Fruit fly (Drosophila melanogaster) whole organism, embryonic: ENCODE data around the gene Hs6st.
A peak's percentile ranks its signal among the peaks of the same experiment; 100 is the strongest.

Experiments used
- Awh ChIP-seq: fragments of 200-800 bp; sonication (Bioruptor generic); IDR thresholded peaks from 2 replicates; pipeline ENCODE4, ENCODE4 v1.3.6; 2022; ENCODE audit warnings: missing biosample characterization, missing genetic modification characterization
- CG10543 ChIP-seq: fragments of 200-800 bp; sonication (Bioruptor generic); optimal IDR thresholded peaks from 3 replicates; lab custom pipeline; 2017; ENCODE audit warnings: missing biosample characterization, mild to moderate bottlenecking, missing genetic modification characterization, moderate library complexity
- CG11398 ChIP-seq: fragments of 200-800 bp; sonication (Bioruptor generic); optimal IDR thresholded peaks from 2 replicates; lab custom pipeline; 2016; ENCODE audit warnings: missing biosample characterization, missing genetic modification characterization
- CG11696 ChIP-seq: fragments of 200-800 bp; sonication (Bioruptor generic); IDR thresholded peaks from 2 replicates; pipeline ENCODE4 v1.3.6; 2022; ENCODE audit warnings: missing biosample characterization, missing genetic modification characterization
- CG12155 ChIP-seq: fragments of 200-800 bp; sonication (Bioruptor generic); optimal IDR thresholded peaks from 3 replicates; lab custom pipeline; 2016; ENCODE audit warnings: missing biosample characterization, missing genetic modification characterization
- CG12236 ChIP-seq: fragments of 200-800 bp; sonication (Bioruptor generic); optimal IDR thresholded peaks from 2 replicates; lab custom pipeline; 2016; ENCODE audit warnings: missing biosample characterization, missing genetic modification characterization
- CG13624 ChIP-seq: fragments of 200-800 bp; sonication (Bioruptor generic); optimal IDR thresholded peaks from 2 replicates; lab custom pipeline; 2016; ENCODE audit warnings: missing biosample characterization, missing genetic modification characterization
- CG1647 ChIP-seq: fragments of 200-800 bp; sonication (Bioruptor generic); optimal IDR thresholded peaks from 3 replicates; lab custom pipeline; 2016; ENCODE audit warnings: missing biosample characterization, missing genetic modification characterization
- CG17186 ChIP-seq: fragments of 200-800 bp; sonication (Bioruptor generic); optimal IDR thresholded peaks from 3 replicates; lab custom pipeline; 2017; ENCODE audit warnings: missing biosample characterization, missing genetic modification reagents, missing genetic modification characterization
- CG1792 ChIP-seq: fragments of 200-800 bp; sonication (Bioruptor generic); optimal IDR thresholded peaks from 2 replicates; lab custom pipeline; 2016; ENCODE audit warnings: missing biosample characterization, missing genetic modification characterization
- CG2120 ChIP-seq: fragments of 200-800 bp; sonication (Bioruptor generic); optimal IDR thresholded peaks from 3 replicates; lab custom pipeline; 2016; ENCODE audit warnings: missing biosample characterization, missing genetic modification characterization
- CG2678 ChIP-seq: fragments of 200-800 bp; sonication (Bioruptor generic); optimal IDR thresholded peaks from 3 replicates; lab custom pipeline; 2019; ENCODE audit warnings: missing biosample characterization, mild to moderate bottlenecking, missing genetic modification characterization, moderate library complexity
- CG2889 ChIP-seq: fragments of 200-800 bp; sonication (Bioruptor generic); IDR thresholded peaks from 3 replicates; pipeline ENCODE4 v1.3.6; 2022; ENCODE audit warnings: missing biosample characterization, missing genetic modification characterization
- CG34422 ChIP-seq: fragments of 200-800 bp; sonication (Bioruptor generic); IDR thresholded peaks from 3 replicates; pipeline ENCODE4 v1.3.6; 2022; ENCODE audit warnings: missing biosample characterization, missing genetic modification characterization
- CG3995 ChIP-seq: fragments of 200-800 bp; sonication (Bioruptor generic); optimal IDR thresholded peaks from 3 replicates; lab custom pipeline; 2016; ENCODE audit warnings: missing biosample characterization, missing genetic modification characterization
- CG4282 ChIP-seq: fragments of 200-800 bp; sonication (Bioruptor generic); optimal IDR thresholded peaks from 2 replicates; lab custom pipeline; 2016; ENCODE audit warnings: missing biosample characterization, missing genetic modification characterization
- CG4854 ChIP-seq: fragments of 200-800 bp; sonication (Bioruptor generic); optimal IDR thresholded peaks from 2 replicates; lab custom pipeline; 2016; ENCODE audit warnings: missing biosample characterization, missing genetic modification characterization, inconsistent platforms
- CG6683 ChIP-seq: fragments of 200-800 bp; sonication (Bioruptor generic); optimal IDR thresholded peaks from 2 replicates; lab custom pipeline; 2017; ENCODE audit warnings: missing biosample characterization, mild to moderate bottlenecking, missing genetic modification characterization, missing genetic modification reagents
- CG8359 ChIP-seq: fragments of 200-800 bp; sonication (Bioruptor generic); optimal IDR thresholded peaks from 2 replicates; lab custom pipeline; 2017; ENCODE audit warnings: missing biosample characterization, mild to moderate bottlenecking, missing genetic modification characterization, borderline replicate concordance
- CG8924 ChIP-seq: fragments of 200-800 bp; optimal IDR thresholded peaks from 3 replicates; lab custom pipeline; 2019; ENCODE audit warnings: missing biosample characterization, mild to moderate bottlenecking, missing genetic modification characterization, moderate library complexity
- CG9797 ChIP-seq: fragments of 200-800 bp; sonication (Bioruptor generic); optimal IDR thresholded peaks from 3 replicates; lab custom pipeline; 2018; ENCODE audit warnings: missing biosample characterization, mild to moderate bottlenecking, missing genetic modification characterization
- Chrac-16 ChIP-seq: fragments of 200-800 bp; sonication (Bioruptor generic); optimal IDR thresholded peaks from 3 replicates; lab custom pipeline; 2016; ENCODE audit warnings: missing biosample characterization, missing genetic modification characterization
- Fer2 ChIP-seq: fragments of 200-800 bp; sonication (Bioruptor generic); optimal IDR thresholded peaks from 2 replicates; lab custom pipeline; 2018; ENCODE audit warnings: missing biosample characterization, mild to moderate bottlenecking, missing genetic modification characterization, moderate library complexity
- H2.0 ChIP-seq: fragments of 200-800 bp; sonication (Bioruptor generic); IDR thresholded peaks from 2 replicates; pipeline ENCODE4 v1.3.6; 2022; ENCODE audit warnings: missing biosample characterization, missing genetic modification characterization
- Kr ChIP-seq: fragments of 200-800 bp; sonication (Bioruptor generic); optimal IDR thresholded peaks from 2 replicates; lab custom pipeline; 2017; ENCODE audit warnings: missing biosample characterization, mild to moderate bottlenecking, missing genetic modification characterization
- YL-1 ChIP-seq: fragments of 200-800 bp; sonication (Bioruptor generic); optimal IDR thresholded peaks from 3 replicates; lab custom pipeline; 2017; ENCODE audit warnings: missing biosample characterization, mild to moderate bottlenecking, missing genetic modification characterization
- ase ChIP-seq: fragments of 200-800 bp; sonication (Bioruptor generic); IDR thresholded peaks from 3 replicates; pipeline ENCODE4 v1.3.6; 2022; ENCODE audit warnings: missing biosample characterization, missing genetic modification characterization
- bowl ChIP-seq: fragments of 200-800 bp; sonication (Bioruptor generic); IDR thresholded peaks from 2 replicates; pipeline ENCODE4 v1.3.6; 2022; ENCODE audit warnings: missing biosample characterization, missing genetic modification characterization
- cato ChIP-seq: fragments of 200-800 bp; sonication (Bioruptor generic); optimal IDR thresholded peaks from 2 replicates; lab custom pipeline; 2016; ENCODE audit warnings: missing biosample characterization, missing genetic modification characterization, borderline replicate concordance
- dati ChIP-seq: fragments of 200-800 bp; sonication (Bioruptor generic); IDR thresholded peaks from 2 replicates; pipeline ENCODE4 v1.3.6; 2022; ENCODE audit warnings: missing biosample characterization, missing genetic modification characterization
- dmrt11E ChIP-seq: fragments of 200-800 bp; sonication (Bioruptor generic); optimal IDR thresholded peaks from 3 replicates; lab custom pipeline; 2018; ENCODE audit warnings: missing biosample characterization, mild to moderate bottlenecking, missing genetic modification characterization, moderate library complexity
- fd102C ChIP-seq: fragments of 200-800 bp; sonication (Bioruptor generic); optimal IDR thresholded peaks from 2 replicates; lab custom pipeline; 2018; ENCODE audit warnings: missing biosample characterization, mild to moderate bottlenecking, missing genetic modification characterization, moderate library complexity
- hbn ChIP-seq: fragments of 200-800 bp; sonication (Bioruptor generic); IDR thresholded peaks from 2 replicates; pipeline ENCODE4 v1.3.6; 2022; ENCODE audit warnings: missing biosample characterization, missing genetic modification characterization; ENCODE audit not compliant: partially characterized antibody
- ind ChIP-seq: fragments of 200-800 bp; sonication (Bioruptor generic); optimal IDR thresholded peaks from 3 replicates; lab custom pipeline; 2016; ENCODE audit warnings: missing biosample characterization, missing genetic modification characterization
- kah ChIP-seq: fragments of 200-800 bp; sonication (Bioruptor generic); optimal IDR thresholded peaks from 2 replicates; lab custom pipeline; 2018; ENCODE audit warnings: missing biosample characterization, mild to moderate bottlenecking, missing genetic modification characterization
- klu ChIP-seq: fragments of 200-800 bp; sonication (Bioruptor generic); IDR thresholded peaks from 2 replicates; pipeline ENCODE4 v1.3.6; 2022; ENCODE audit warnings: missing biosample characterization, missing genetic modification characterization
- lov ChIP-seq, 2 experiments: fragments of 200-800 bp in 1 of 2; fragments of >200 bp in 1 of 2; sonication (Bioruptor generic) in 1 of 2; IDR thresholded peaks in 1 of 2; optimal IDR thresholded peaks in 1 of 2; 2 replicates in 1 of 2; 3 replicates in 1 of 2; pipeline versions ENCODE4 v1.3.6 to Lab custom; 2017 to 2022; ENCODE audit warnings: missing biosample characterization in 1 of 2, missing genetic modification characterization in 1 of 2
- mirr ChIP-seq: fragments of 200-800 bp; sonication (Bioruptor generic); optimal IDR thresholded peaks from 3 replicates; lab custom pipeline; 2018; ENCODE audit warnings: missing biosample characterization, mild to moderate bottlenecking, missing genetic modification characterization
- nmo ChIP-seq: fragments of 200-800 bp; sonication (Bioruptor generic); optimal IDR thresholded peaks from 2 replicates; lab custom pipeline; 2018; ENCODE audit warnings: missing biosample characterization, mild to moderate bottlenecking, missing genetic modification characterization, moderate library complexity
- nom ChIP-seq: fragments of 200-800 bp; sonication (Bioruptor generic); optimal IDR thresholded peaks from 2 replicates; lab custom pipeline; 2017; ENCODE audit warnings: missing biosample characterization, missing genetic modification characterization, mild to moderate bottlenecking, moderate library complexity, missing genetic modification reagents
- otp ChIP-seq: fragments of 200-800 bp; sonication (Bioruptor generic); IDR thresholded peaks from 3 replicates; pipeline ENCODE4, ENCODE4 v1.3.6; 2022; ENCODE audit warnings: missing biosample characterization, missing genetic modification characterization
- pan ChIP-seq, 4 experiments: fragments of >200 bp in 3 of 4; fragments of 200-800 bp in 1 of 4; sonication (Bioruptor generic) in 1 of 4; optimal IDR thresholded peaks in 3 of 4; IDR thresholded peaks in 1 of 4; 2 replicates each; pipeline versions ENCODE4 v1.3.6 to Lab custom; 2017 to 2022; ENCODE audit warnings: missing biosample characterization in 2 of 4, missing genetic modification characterization in 2 of 4, mixed read lengths in 1 of 4
- pfk ChIP-seq: fragments of 200-800 bp; sonication (Bioruptor generic); optimal IDR thresholded peaks from 2 replicates; lab custom pipeline; 2018; ENCODE audit warnings: missing biosample characterization, mild to moderate bottlenecking, missing genetic modification characterization, moderate library complexity
- phol ChIP-seq: fragments of 200-800 bp; sonication (Bioruptor generic); optimal IDR thresholded peaks from 3 replicates; lab custom pipeline; 2018; ENCODE audit warnings: missing biosample characterization, mild to moderate bottlenecking, missing genetic modification characterization, moderate library complexity
- pita ChIP-seq: fragments of 200-800 bp; sonication (Bioruptor generic); optimal IDR thresholded peaks from 2 replicates; lab custom pipeline; 2017; ENCODE audit warnings: missing biosample characterization, mild to moderate bottlenecking, missing genetic modification characterization
- scrt ChIP-seq: fragments of 200-800 bp; sonication (Bioruptor generic); optimal IDR thresholded peaks from 2 replicates; lab custom pipeline; 2018; ENCODE audit warnings: missing biosample characterization, mild to moderate bottlenecking, missing genetic modification characterization, moderate library complexity
- sens ChIP-seq: fragments of 200-800 bp; sonication (Bioruptor generic); peaks from one replicate; lab custom pipeline; 2016; ENCODE audit warnings: missing biosample characterization, missing genetic modification characterization
- sob ChIP-seq: fragments of 200-800 bp; sonication (Bioruptor generic); IDR thresholded peaks from 2 replicates; pipeline ENCODE4 v1.3.6; 2022; ENCODE audit warnings: missing biosample characterization, missing genetic modification characterization
- tx ChIP-seq: fragments of 200-800 bp; sonication (Bioruptor generic); optimal IDR thresholded peaks from 2 replicates; lab custom pipeline; 2016; ENCODE audit warnings: missing biosample characterization, missing genetic modification characterization
- wdn ChIP-seq: fragments of 200-800 bp; sonication (Bioruptor generic); IDR thresholded peaks from 2 replicates; pipeline ENCODE4 v1.3.6; 2022; ENCODE audit warnings: missing biosample characterization, missing genetic modification characterization

Hs6st gene

dm6 chr3R:19879470-19880052 lies 128.8 kb downstream of the Hs6st start, which contains the start of gene Ask1:
Gene Ask1 (plus strand): TSS chr3R:19879719.
- TF ChIP-seq pita = no peak
- TF ChIP-seq CG4282 (GFP tag; lab: Kevin White, UChicago) = no peak
- no peak for TF ChIP-seq YL-1 (GFP tag; lab: Kevin White, UChicago)
- TF ChIP-seq otp = peak; percentile 19; the same call in 1 of the 3 replicates
- no peak for TF ChIP-seq nmo
- no peak for TF ChIP-seq CG10543 (GFP tag; lab: Kevin White, UChicago)
- TF ChIP-seq fd102C (GFP tag; lab: Kevin White, UChicago) = no peak
- TF ChIP-seq bowl (GFP tag; lab: Robert Waterston, UW) = no peak
- no peak for TF ChIP-seq H2.0 (GFP tag; lab: Robert Waterston, UW)
- TF ChIP-seq dati = no peak
- TF ChIP-seq tx (GFP tag; lab: Kevin White, UChicago) = no peak
- TF ChIP-seq CG11696 (GFP tag; lab: Robert Waterston, UW) = no peak
- TF ChIP-seq cato (GFP tag; lab: Kevin White, UChicago) = no peak
- TF ChIP-seq CG12236 (GFP tag; lab: Kevin White, UChicago) = no peak
- no peak for TF ChIP-seq ase (GFP tag; lab: Robert Waterston, UW)
- TF ChIP-seq CG34422 = 0 out of 3 replicates have a peak, but pooled peaks have one; percentile 24
- no peak for TF ChIP-seq CG1792 (GFP tag; lab: Kevin White, UChicago)
- peak; percentile 60 for TF ChIP-seq scrt (GFP tag; lab: Kevin White, UChicago)
- no peak for TF ChIP-seq ind
- no peak for TF ChIP-seq klu (GFP tag; lab: Robert Waterston, UW)
- peak; percentile 4 for TF ChIP-seq sens (GFP tag; lab: Kevin White, UChicago)
- no peak for TF ChIP-seq CG12155
- TF ChIP-seq pfk (GFP tag; lab: Kevin White, UChicago) = no peak
- no peak for TF ChIP-seq CG6683 (GFP tag; lab: Kevin White, UChicago)
- no peak for TF ChIP-seq Chrac-16 (GFP tag; lab: Kevin White, UChicago)
- TF ChIP-seq nom = no peak
- no peak for TF ChIP-seq mirr
- no peak for TF ChIP-seq dmrt11E (tag; lab: Kevin White, UChicago)
- peak; percentile 15 for TF ChIP-seq CG4854
- no peak for TF ChIP-seq CG2889
- no peak for TF ChIP-seq Fer2
- peak; percentile 47 for TF ChIP-seq CG17186 (GFP tag; lab: Kevin White, UChicago)
- TF ChIP-seq CG8924 (tag; lab: Kevin White, UChicago) = no peak
- TF ChIP-seq hbn (GFP tag; lab: Robert Waterston, UW) = no peak
- TF ChIP-seq CG9797 (GFP tag; lab: Kevin White, UChicago) = peak; percentile 81
- TF ChIP-seq CG13624 (GFP tag; lab: Kevin White, UChicago) = no peak
- TF ChIP-seq Kr = no peak
- TF ChIP-seq CG11398 = no peak
- no peak for TF ChIP-seq CG2120
- no peak for TF ChIP-seq CG8359 (GFP tag; lab: Kevin White, UChicago)
- TF ChIP-seq sob (GFP tag; lab: Robert Waterston, UW) = no peak
- TF ChIP-seq lov (optimal IDR thresholded peaks at IDR 0.05; lab: Kevin White, UChicago) = no peak
- no peak for TF ChIP-seq lov (GFP tag; IDR thresholded peaks at IDR 0.05; lab: Robert Waterston, UW)
- TF ChIP-seq phol (tag; lab: Kevin White, UChicago) = peak; percentile 31
- TF ChIP-seq pan (optimal IDR thresholded peaks at IDR 0.05; lab: Kevin White, UChicago) = no peak
- TF ChIP-seq pan (GFP tag; optimal IDR thresholded peaks at IDR 0.05 in 1 of 2, IDR thresholded peaks at IDR 0.05 in 1 of 2) = no peak
- TF ChIP-seq CG3995 (GFP tag; lab: Kevin White, UChicago) = no peak
- TF ChIP-seq wdn (GFP tag; lab: Robert Waterston, UW) = no peak
- no peak for TF ChIP-seq Awh (GFP tag; lab: Robert Waterston, UW)
- peak; percentile 73 for TF ChIP-seq kah (GFP tag; lab: Kevin White, UChicago)
- no peak for TF ChIP-seq CG2678 (tag; lab: Kevin White, UChicago)
- no peak for TF ChIP-seq CG1647 (GFP tag; lab: Kevin White, UChicago)
